Fruit fly (Drosophila melanogaster) whole organism, embryonic: ENCODE measurements around the gene MBD-R2.

ENCODE experiments used
- Bdp1 ChIP-seq: fragments of 200-800 bp; sonication (Bioruptor generic); optimal IDR thresholded peaks from 3 replicates; lab custom pipeline; 2016; ENCODE audit warnings: missing biosample characterization, missing genetic modification characterization
- CG10147 ChIP-seq: fragments of 200-800 bp; sonication (Bioruptor generic); optimal IDR thresholded peaks from 2 replicates; lab custom pipeline; 2019; ENCODE audit warnings: missing biosample characterization, mild to moderate bottlenecking, missing genetic modification characterization, moderate library complexity
- CG10267 ChIP-seq: fragments of 200-800 bp; sonication (Bioruptor generic); optimal IDR thresholded peaks from 2 replicates; lab custom pipeline; 2018; ENCODE audit warnings: missing biosample characterization, mild to moderate bottlenecking, missing genetic modification characterization, moderate library complexity
- CG10274 ChIP-seq: fragments of 200-800 bp; sonication (Bioruptor generic); optimal IDR thresholded peaks from 3 replicates; lab custom pipeline; 2017; ENCODE audit warnings: missing biosample characterization, mild to moderate bottlenecking, missing genetic modification characterization
- CG11560 ChIP-seq: fragments of 200-800 bp; sonication (Bioruptor generic); IDR thresholded peaks from 3 replicates; pipeline ENCODE4 v1.3.6; 2022; ENCODE audit warnings: missing biosample characterization, missing genetic modification characterization
- CG13424 ChIP-seq: fragments of 200-800 bp; sonication (Bioruptor generic); optimal IDR thresholded peaks from 2 replicates; lab custom pipeline; 2019; ENCODE audit warnings: missing biosample characterization, mild to moderate bottlenecking, missing genetic modification characterization, moderate library complexity
- CG13894 ChIP-seq: fragments of 200-800 bp; sonication (Bioruptor generic); optimal IDR thresholded peaks from 3 replicates; lab custom pipeline; 2018; ENCODE audit warnings: missing biosample characterization, mild to moderate bottlenecking, missing genetic modification characterization, moderate library complexity
- CG15269 ChIP-seq: fragments of 200-800 bp; sonication (Bioruptor generic); optimal IDR thresholded peaks from 2 replicates; lab custom pipeline; 2018; ENCODE audit warnings: missing biosample characterization, mild to moderate bottlenecking, missing genetic modification characterization, moderate library complexity
- CG1647 ChIP-seq: fragments of 200-800 bp; sonication (Bioruptor generic); optimal IDR thresholded peaks from 3 replicates; lab custom pipeline; 2016; ENCODE audit warnings: missing biosample characterization, missing genetic modification characterization
- CG18619 ChIP-seq: fragments of 200-800 bp; sonication (Bioruptor generic); optimal IDR thresholded peaks from 3 replicates; lab custom pipeline; 2017; ENCODE audit warnings: missing biosample characterization, mild to moderate bottlenecking, missing genetic modification characterization
- CG32532 ChIP-seq: fragments of 200-800 bp; sonication (Bioruptor generic); IDR thresholded peaks from 2 replicates; pipeline ENCODE4 v1.3.6; 2022; ENCODE audit warnings: missing biosample characterization, missing genetic modification characterization
- CG42726 ChIP-seq: fragments of 200-800 bp; sonication (Bioruptor generic); IDR thresholded peaks from 2 replicates; pipeline ENCODE4 v1.3.6; 2022; ENCODE audit warnings: missing biosample characterization, missing genetic modification characterization; ENCODE audit not compliant: partially characterized antibody
- CG4854 ChIP-seq: fragments of 200-800 bp; sonication (Bioruptor generic); optimal IDR thresholded peaks from 2 replicates; lab custom pipeline; 2016; ENCODE audit warnings: missing biosample characterization, missing genetic modification characterization, inconsistent platforms
- CG5953 ChIP-seq: fragments of 200-800 bp; sonication (Bioruptor generic); IDR thresholded peaks from 2 replicates; pipeline ENCODE4 v1.3.6; 2022; ENCODE audit warnings: missing biosample characterization, missing genetic modification characterization
- CG6683 ChIP-seq: fragments of 200-800 bp; sonication (Bioruptor generic); optimal IDR thresholded peaks from 2 replicates; lab custom pipeline; 2017; ENCODE audit warnings: missing biosample characterization, mild to moderate bottlenecking, missing genetic modification characterization, missing genetic modification reagents
- CG7963 ChIP-seq: fragments of 200-800 bp; sonication (Bioruptor generic); IDR thresholded peaks from 3 replicates; pipeline ENCODE4 v1.3.6; 2022; ENCODE audit warnings: missing biosample characterization, missing genetic modification characterization; ENCODE audit not compliant: partially characterized antibody
- CG8478 ChIP-seq: fragments of >200 bp; optimal IDR thresholded peaks from 2 replicates; lab custom pipeline; 2018
- CG8944 ChIP-seq: fragments of 200-800 bp; sonication (Bioruptor generic); optimal IDR thresholded peaks from 3 replicates; lab custom pipeline; 2016; ENCODE audit warnings: missing biosample characterization, missing genetic modification characterization
- D19A ChIP-seq: fragments of 200-800 bp; optimal IDR thresholded peaks from 3 replicates; lab custom pipeline; 2019; ENCODE audit warnings: missing biosample characterization, mild to moderate bottlenecking, missing genetic modification characterization, moderate library complexity
- Dek ChIP-seq: fragments of 200-800 bp; sonication (Bioruptor generic); optimal IDR thresholded peaks from 3 replicates; lab custom pipeline; 2019; ENCODE audit warnings: missing biosample characterization, mild to moderate bottlenecking, missing genetic modification characterization, moderate library complexity
- Fer1 ChIP-seq: fragments of 200-800 bp; sonication (Bioruptor generic); optimal IDR thresholded peaks from 2 replicates; lab custom pipeline; 2017; ENCODE audit warnings: missing biosample characterization, mild to moderate bottlenecking, missing genetic modification characterization
- Fer3 ChIP-seq: fragments of 200-800 bp; sonication (Bioruptor generic); optimal IDR thresholded peaks from 2 replicates; lab custom pipeline; 2018; ENCODE audit warnings: missing biosample characterization, mild to moderate bottlenecking, missing genetic modification characterization, moderate library complexity
- HLHmδ ChIP-seq: fragments of 200-800 bp; sonication (Bioruptor generic); optimal IDR thresholded peaks from 2 replicates; lab custom pipeline; 2018; ENCODE audit warnings: missing biosample characterization, mild to moderate bottlenecking, missing genetic modification characterization, moderate library complexity
- HmgZ ChIP-seq: fragments of 200-800 bp; sonication (Bioruptor generic); optimal IDR thresholded peaks from 2 replicates; lab custom pipeline; 2018; ENCODE audit warnings: missing biosample characterization, mild to moderate bottlenecking, missing genetic modification characterization
- Hmx ChIP-seq: fragments of 200-800 bp; sonication (Bioruptor generic); optimal IDR thresholded peaks from 2 replicates; lab custom pipeline; 2016; ENCODE audit warnings: missing biosample characterization, missing genetic modification characterization
- Lhr ChIP-seq: fragments of 200-800 bp; sonication (Bioruptor generic); optimal IDR thresholded peaks from 3 replicates; lab custom pipeline; 2017; ENCODE audit warnings: mild to moderate bottlenecking, missing biosample characterization, missing genetic modification reagents, missing genetic modification characterization
- MESR4 ChIP-seq: fragments of 200-800 bp; sonication (Bioruptor generic); optimal IDR thresholded peaks from 2 replicates; lab custom pipeline; 2018; ENCODE audit warnings: missing biosample characterization, mild to moderate bottlenecking, missing genetic modification characterization, moderate library complexity
- Max ChIP-seq: fragments of 200-800 bp; sonication (Bioruptor generic); optimal IDR thresholded peaks from 2 replicates; lab custom pipeline; 2016; ENCODE audit warnings: missing biosample characterization, mild to moderate bottlenecking, missing genetic modification characterization
- Myb ChIP-seq: fragments of 200-800 bp; sonication (Bioruptor generic); optimal IDR thresholded peaks from 2 replicates; lab custom pipeline; 2016; ENCODE audit warnings: missing biosample characterization, missing genetic modification characterization
- Optix ChIP-seq: fragments of 200-800 bp; sonication (Bioruptor generic); IDR thresholded peaks from 3 replicates; pipeline ENCODE4 v1.3.6; 2022; ENCODE audit warnings: missing biosample characterization, missing genetic modification characterization
- Poxn ChIP-seq: fragments of 200-800 bp; sonication (Bioruptor generic); IDR thresholded peaks from 2 replicates; pipeline ENCODE4 v1.3.6; 2022; ENCODE audit warnings: missing biosample characterization, missing genetic modification characterization
- Sox100B ChIP-seq: fragments of 200-800 bp; sonication (Bioruptor generic); optimal IDR thresholded peaks from 3 replicates; lab custom pipeline; 2018; ENCODE audit warnings: missing biosample characterization, mild to moderate bottlenecking, missing genetic modification characterization
- Spps ChIP-seq: fragments of 200-800 bp; sonication (Bioruptor generic); optimal IDR thresholded peaks from 2 replicates; lab custom pipeline; 2018; ENCODE audit warnings: missing biosample characterization, mild to moderate bottlenecking, missing genetic modification characterization
- YL-1 ChIP-seq: fragments of 200-800 bp; sonication (Bioruptor generic); optimal IDR thresholded peaks from 3 replicates; lab custom pipeline; 2017; ENCODE audit warnings: missing biosample characterization, mild to moderate bottlenecking, missing genetic modification characterization
- ap ChIP-seq: fragments of 200-800 bp; sonication (Bioruptor generic); IDR thresholded peaks from 2 replicates; pipeline ENCODE4 v1.3.6; 2022; ENCODE audit warnings: missing biosample characterization, missing genetic modification characterization
- ash1 ChIP-seq: fragments of 200-800 bp; sonication (Bioruptor generic); optimal IDR thresholded peaks from 2 replicates; lab custom pipeline; 2018; ENCODE audit warnings: missing biosample characterization, mild to moderate bottlenecking, missing genetic modification characterization
- az2 ChIP-seq: fragments of 200-800 bp; sonication (Bioruptor generic); optimal IDR thresholded peaks from 3 replicates; lab custom pipeline; 2016; ENCODE audit warnings: missing biosample characterization, missing genetic modification characterization
- chn ChIP-seq: fragments of 200-800 bp; sonication (Bioruptor generic); optimal IDR thresholded peaks from 2 replicates; lab custom pipeline; 2016; ENCODE audit warnings: missing biosample characterization, missing genetic modification characterization
- da ChIP-seq: fragments of 200-800 bp; sonication (Bioruptor generic); optimal IDR thresholded peaks from 2 replicates; lab custom pipeline; 2016; ENCODE audit warnings: missing biosample characterization, missing genetic modification characterization
- dimm ChIP-seq: fragments of 200-800 bp; sonication (Bioruptor generic); IDR thresholded peaks from 2 replicates; pipeline ENCODE4 v1.3.6; 2022; ENCODE audit warnings: missing biosample characterization, missing genetic modification characterization
- fd3F ChIP-seq: fragments of 200-800 bp; sonication (Bioruptor generic); optimal IDR thresholded peaks from 2 replicates; lab custom pipeline; 2018; ENCODE audit warnings: missing biosample characterization, mild to moderate bottlenecking, missing genetic modification characterization, moderate library complexity
- fd96Cb ChIP-seq: fragments of 200-800 bp; sonication (Bioruptor generic); optimal IDR thresholded peaks from 2 replicates; lab custom pipeline; 2018; ENCODE audit warnings: missing biosample characterization, mild to moderate bottlenecking, missing genetic modification characterization, moderate library complexity
- gt ChIP-seq: fragments of 200-800 bp; sonication (Bioruptor generic); IDR thresholded peaks from 2 replicates; pipeline ENCODE4 v1.3.6; 2022; ENCODE audit warnings: missing biosample characterization, missing genetic modification characterization
- ham ChIP-seq: fragments of 200-800 bp; sonication (Bioruptor generic); IDR thresholded peaks from 2 replicates; pipeline ENCODE4 v1.3.6; 2022; ENCODE audit warnings: missing biosample characterization, missing genetic modification characterization
- lbe ChIP-seq: fragments of 200-800 bp; sonication (Bioruptor generic); optimal IDR thresholded peaks from 2 replicates; lab custom pipeline; 2016; ENCODE audit warnings: missing biosample characterization, mild to moderate bottlenecking, missing genetic modification characterization
- sens-2 ChIP-seq: fragments of 200-800 bp; sonication (Bioruptor generic); IDR thresholded peaks from 2 replicates; pipeline ENCODE4 v1.3.6; 2022; ENCODE audit warnings: missing biosample characterization, missing genetic modification characterization
- sim ChIP-seq: fragments of 200-800 bp; sonication (Bioruptor generic); IDR thresholded peaks from 2 replicates; pipeline ENCODE4 v1.3.6; 2022; ENCODE audit warnings: missing biosample characterization, missing genetic modification characterization
- sisA ChIP-seq: fragments of 200-800 bp; sonication (Bioruptor generic); IDR thresholded peaks from 2 replicates; pipeline ENCODE4 v1.3.6; 2022; ENCODE audit warnings: missing biosample characterization, missing genetic modification characterization
- slou ChIP-seq: fragments of 200-800 bp; sonication (Bioruptor generic); optimal IDR thresholded peaks from 3 replicates; lab custom pipeline; 2016; ENCODE audit warnings: missing biosample characterization, missing genetic modification characterization
- stc ChIP-seq: fragments of 200-800 bp; sonication (Bioruptor generic); IDR thresholded peaks from 2 replicates; pipeline ENCODE4 v1.3.6; 2022; ENCODE audit warnings: missing biosample characterization, missing genetic modification characterization
- unpg ChIP-seq: fragments of 200-800 bp; sonication (Bioruptor generic); optimal IDR thresholded peaks from 3 replicates; lab custom pipeline; 2018; ENCODE audit warnings: missing biosample characterization, mild to moderate bottlenecking, missing genetic modification characterization, moderate library complexity

Gene MBD-R2

DNA sequence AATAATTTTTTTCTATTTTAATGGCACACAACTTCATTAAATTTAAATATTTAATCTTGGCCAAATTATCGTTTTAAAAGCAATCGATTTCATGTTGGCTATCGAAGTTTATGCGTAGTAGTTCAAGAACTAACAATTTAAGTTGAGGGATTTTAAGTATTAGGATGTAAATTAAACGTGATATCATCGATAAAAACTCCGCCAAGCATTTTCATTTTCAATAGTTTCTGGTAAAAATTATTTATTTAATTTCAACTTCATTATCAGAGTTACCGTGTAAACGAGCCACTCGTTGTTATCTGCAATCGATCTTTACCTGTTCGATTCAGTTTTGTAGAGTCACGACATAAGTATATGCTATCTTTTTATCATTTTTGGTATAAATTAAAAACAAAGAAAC is 46.9 kb upstream of the MBD-R2 start (continued):
- peak; percentile 97 for TF ChIP-seq Dek (tag; lab: Kevin White, UChicago)
- TF ChIP-seq da, result peak; percentile 85
- peak; percentile 70 for TF ChIP-seq Myb (GFP tag; lab: Kevin White, UChicago)
- peak; percentile 54 for TF ChIP-seq Poxn (GFP tag; lab: Robert Waterston, UW)
- peak; percentile 98 for TF ChIP-seq HmgZ (tag; lab: Kevin White, UChicago)
- peak; percentile 57; the same call in 1 of the 2 replicates for TF ChIP-seq ham
- TF ChIP-seq unpg (GFP tag; lab: Kevin White, UChicago), result peak; percentile 99
- peak; percentile 86 for TF ChIP-seq dimm
- TF ChIP-seq CG10147, result peak; percentile 100
- peak; percentile 97 for TF ChIP-seq az2 (GFP tag; lab: Kevin White, UChicago)
- TF ChIP-seq Bdp1 (GFP tag; lab: Kevin White, UChicago), result peak; percentile 86
- TF ChIP-seq HLHmδ (GFP tag; lab: Kevin White, UChicago), result no peak
- peak; percentile 85 for TF ChIP-seq ash1 (GFP tag; lab: Kevin White, UChicago)
- peak; percentile 99 for TF ChIP-seq CG13424 (tag; lab: Kevin White, UChicago)
- peak; percentile 99 for TF ChIP-seq fd96Cb
- peak; percentile 100 for TF ChIP-seq CG10267 (tag; lab: Kevin White, UChicago)
- peak; percentile 99 for TF ChIP-seq CG4854 (GFP tag; lab: Kevin White, UChicago)
- peak; percentile 98 for TF ChIP-seq CG15269 (tag; lab: Kevin White, UChicago)
- TF ChIP-seq Fer3 (tag; lab: Kevin White, UChicago), result peak; percentile 99
- peak; percentile 98 for TF ChIP-seq CG1647 (GFP tag; lab: Kevin White, UChicago)
- peak; percentile 95 for TF ChIP-seq CG10274 (GFP tag; lab: Kevin White, UChicago)
- TF ChIP-seq Lhr, result peak; percentile 92
- no peak for TF ChIP-seq CG8478 (lab: Kevin White, UChicago)
- TF ChIP-seq Max (GFP tag; lab: Kevin White, UChicago), result peak; percentile 100
- peak; percentile 98 for TF ChIP-seq Spps (tag; lab: Kevin White, UChicago)
- TF ChIP-seq CG6683 (GFP tag; lab: Kevin White, UChicago), result peak; percentile 98
- no peak for TF ChIP-seq CG42726 (GFP tag; lab: Robert Waterston, UW)
- peak; percentile 94 for TF ChIP-seq CG18619 (GFP tag; lab: Kevin White, UChicago)
- TF ChIP-seq slou (GFP tag; lab: Kevin White, UChicago), result peak; percentile 86
- TF ChIP-seq CG5953, result peak; percentile 94
- peak; percentile 98 for TF ChIP-seq Fer1 (GFP tag; lab: Kevin White, UChicago)
- TF ChIP-seq Optix (GFP tag; lab: Robert Waterston, UW), result peak; percentile 86
- TF ChIP-seq fd3F (GFP tag; lab: Kevin White, UChicago), result peak; percentile 95
- no peak for TF ChIP-seq CG7963
- TF ChIP-seq ap (GFP tag; lab: Robert Waterston, UW), result peak; percentile 97
- TF ChIP-seq CG11560, result peak; percentile 65; the same call in 2 of the 3 replicates
- TF ChIP-seq gt (GFP tag; lab: Robert Waterston, UW), result peak; percentile 85
- peak; percentile 99 for TF ChIP-seq D19A (tag; lab: Kevin White, UChicago)
- peak; percentile 99 for TF ChIP-seq CG13894 (tag; lab: Kevin White, UChicago)
- peak; percentile 87 for TF ChIP-seq CG8944 (GFP tag; lab: Kevin White, UChicago)
- peak; percentile 91 for TF ChIP-seq YL-1
- TF ChIP-seq sim, result peak; percentile 98
- peak; percentile 98 for TF ChIP-seq Sox100B (GFP tag; lab: Kevin White, UChicago)
- TF ChIP-seq CG32532 (GFP tag; lab: Robert Waterston, UW), result peak; percentile 96
- TF ChIP-seq sisA (GFP tag; lab: Robert Waterston, UW), result peak; percentile 89
- TF ChIP-seq lbe (GFP tag; lab: Kevin White, UChicago), result peak; percentile 97
- TF ChIP-seq chn (GFP tag; lab: Kevin White, UChicago), result peak; percentile 95
- TF ChIP-seq Hmx (GFP tag; lab: Kevin White, UChicago), result peak; percentile 87
- peak; percentile 73 for TF ChIP-seq MESR4 (GFP tag; lab: Kevin White, UChicago)
- TF ChIP-seq stc, result peak; percentile 97
- TF ChIP-seq sens-2 (GFP tag; lab: Robert Waterston, UW), result peak; percentile 97
